Fruit fly (Drosophila melanogaster) whole organism, wandering third instar larva: Measurements from ENCODE around the gene wrd.

Experiments
- Abd-B ChIP-seq: fragments of >200 bp; optimal IDR thresholded peaks from 2 replicates; lab custom pipeline; 2017; ENCODE audit warnings: missing biosample characterization, missing genetic modification characterization
- CG32264 ChIP-seq: fragments of 200-800 bp; sonication (Bioruptor generic); optimal IDR thresholded peaks from 2 replicates; lab custom pipeline; 2016; ENCODE audit warnings: missing biosample characterization, missing genetic modification characterization
- CG9705 ChIP-seq: fragments of 200-800 bp; sonication (Bioruptor generic); optimal IDR thresholded peaks from 2 replicates; lab custom pipeline; 2018; ENCODE audit warnings: missing biosample characterization, mild to moderate bottlenecking, missing genetic modification characterization
- CrebA ChIP-seq: fragments of 200-800 bp; sonication (Bioruptor generic); optimal IDR thresholded peaks from 2 replicates; lab custom pipeline; 2016; ENCODE audit warnings: missing biosample characterization, mild to moderate bottlenecking, missing genetic modification characterization, borderline replicate concordance
- Dfd ChIP-seq: fragments of >200 bp; optimal IDR thresholded peaks from 2 replicates; lab custom pipeline; 2017; ENCODE audit warnings: missing biosample characterization, missing genetic modification characterization
- Dif ChIP-seq: fragments of 200-275, 200-300 bp; sonication (Bioruptor generic); optimal IDR thresholded peaks from 2 replicates; lab custom pipeline; 2018; ENCODE audit warnings: missing biosample characterization, missing genetic modification characterization; ENCODE audit not compliant: partially characterized antibody
- GATAd ChIP-seq: sonication (Bioruptor generic); optimal IDR thresholded peaks from 2 replicates; lab custom pipeline; 2016; ENCODE audit warnings: missing biosample characterization, missing genetic modification characterization
- HLH106 ChIP-seq: fragments of 200-800 bp; optimal IDR thresholded peaks from 3 replicates; lab custom pipeline; 2019; ENCODE audit warnings: missing biosample characterization, mild to moderate bottlenecking, missing genetic modification characterization, moderate library complexity
- Hnf4 ChIP-seq: fragments of 200-800 bp; sonication (Bioruptor generic); optimal IDR thresholded peaks from 2 replicates; lab custom pipeline; 2016; ENCODE audit warnings: missing biosample characterization, mild to moderate bottlenecking, missing genetic modification characterization
- Hr78 ChIP-seq: fragments of >200 bp; optimal IDR thresholded peaks from 2 replicates; lab custom pipeline; 2017; ENCODE audit warnings: missing biosample characterization, missing genetic modification characterization
- Hr83 ChIP-seq: fragments of 200-300 bp; sonication (Bioruptor generic); optimal IDR thresholded peaks from 2 replicates; lab custom pipeline; 2016; ENCODE audit warnings: missing biosample characterization, mild to moderate bottlenecking, missing genetic modification characterization, moderate library complexity; ENCODE audit not compliant: poor library complexity, severe bottlenecking
- Jra ChIP-seq: sonication (Bioruptor generic); optimal IDR thresholded peaks from 2 replicates; lab custom pipeline; 2016; ENCODE audit warnings: missing biosample characterization, missing genetic modification characterization
- Mio ChIP-seq: sonication (Bioruptor generic); optimal IDR thresholded peaks from 2 replicates; lab custom pipeline; 2016; ENCODE audit warnings: missing biosample characterization, missing genetic modification characterization
- Myc ChIP-seq: fragments of >200 bp; optimal IDR thresholded peaks from 2 replicates; lab custom pipeline; 2017
- N ChIP-seq: fragments of >200 bp; optimal IDR thresholded peaks from 2 replicates; lab custom pipeline; 2018; ENCODE audit warnings: missing biosample characterization, missing external identifiers, missing genetic modification characterization
- OdsH ChIP-seq: fragments of 200-800 bp; sonication (Bioruptor generic); optimal IDR thresholded peaks from 2 replicates; lab custom pipeline; 2016; ENCODE audit warnings: missing biosample characterization, mild to moderate bottlenecking, missing genetic modification characterization
- Rel ChIP-seq, 2 experiments: fragments of 200-800 bp; sonication (Bioruptor generic) in 1 of 2; optimal IDR thresholded peaks; 2 replicates in 1 of 2; 3 replicates in 1 of 2; lab custom pipeline; 2016 to 2019; ENCODE audit warnings: mild to moderate bottlenecking in 2 of 2, missing biosample characterization in 2 of 2, missing genetic modification characterization in 2 of 2, moderate library complexity in 1 of 2
- Sp1 ChIP-seq: fragments of 200-800 bp; sonication (Bioruptor generic); optimal IDR thresholded peaks from 3 replicates; lab custom pipeline; 2019; ENCODE audit warnings: missing biosample characterization, mild to moderate bottlenecking, missing genetic modification characterization, moderate library complexity
- Vsx2 ChIP-seq: fragments of 200-300, 225-300 bp; sonication (Bioruptor generic); optimal IDR thresholded peaks from 2 replicates; lab custom pipeline; 2018; ENCODE audit warnings: missing biosample characterization, missing genetic modification characterization; ENCODE audit not compliant: partially characterized antibody
- br ChIP-seq: fragments of 200-800 bp; sonication (Bioruptor generic); optimal IDR thresholded peaks from 2 replicates; lab custom pipeline; 2016; ENCODE audit warnings: missing biosample characterization, missing genetic modification characterization
- brk ChIP-seq: fragments of 200-800 bp; sonication (Bioruptor generic); optimal IDR thresholded peaks from 2 replicates; lab custom pipeline; 2016; ENCODE audit warnings: missing biosample characterization, mild to moderate bottlenecking, missing genetic modification characterization
- dl ChIP-seq, 2 experiments: fragments of 175-275, 200-275 bp in 1 of 2; fragments of 200-275 bp in 1 of 2; sonication (Bioruptor generic); optimal IDR thresholded peaks; lab custom pipeline; 2018; ENCODE audit warnings: mild to moderate bottlenecking in 2 of 2, missing biosample characterization in 2 of 2, missing genetic modification characterization in 2 of 2, moderate library complexity in 2 of 2; ENCODE audit not compliant: partially characterized antibody in 2 of 2, insufficient read depth in 1 of 2
- dmrt93B ChIP-seq: fragments of 200-800 bp; sonication (Bioruptor generic); optimal IDR thresholded peaks from 2 replicates; lab custom pipeline; 2018; ENCODE audit warnings: missing biosample characterization, mild to moderate bottlenecking, missing genetic modification characterization
- dsf ChIP-seq: sonication (Bioruptor generic); optimal IDR thresholded peaks from 2 replicates; lab custom pipeline; 2016; ENCODE audit warnings: missing biosample characterization, missing genetic modification characterization, borderline replicate concordance
- ey ChIP-seq: fragments of 200-800 bp; sonication (Bioruptor generic); optimal IDR thresholded peaks from 2 replicates; lab custom pipeline; 2016; ENCODE audit warnings: missing biosample characterization, missing genetic modification characterization
- foxo ChIP-seq, 2 experiments: fragments of 200-800 bp; sonication (Bioruptor generic); optimal IDR thresholded peaks; 2 replicates in 1 of 2; 3 replicates in 1 of 2; lab custom pipeline; 2016 to 2017; ENCODE audit warnings: missing biosample characterization in 2 of 2, missing genetic modification characterization in 2 of 2
- fru ChIP-seq: fragments of 200-800 bp; sonication (Bioruptor generic); optimal IDR thresholded peaks from 3 replicates; lab custom pipeline; 2016; ENCODE audit warnings: missing biosample characterization, mild to moderate bottlenecking, missing genetic modification characterization
- h ChIP-seq: fragments of 200-800 bp; sonication (Bioruptor generic); optimal IDR thresholded peaks from 3 replicates; lab custom pipeline; 2016; ENCODE audit warnings: missing biosample characterization, mild to moderate bottlenecking, missing genetic modification characterization
- jim ChIP-seq: fragments of 175-275, 200-325 bp; sonication (Bioruptor generic); optimal IDR thresholded peaks from 2 replicates; lab custom pipeline; 2016; ENCODE audit warnings: missing biosample characterization, mild to moderate bottlenecking, missing genetic modification characterization
- lola ChIP-seq: fragments of >200 bp; optimal IDR thresholded peaks from 2 replicates; lab custom pipeline; 2017; ENCODE audit warnings: missing biosample characterization, missing genetic modification characterization
- pan ChIP-seq: fragments of >200 bp; optimal IDR thresholded peaks from 2 replicates; lab custom pipeline; 2017
- psq ChIP-seq: fragments of 200-800 bp; sonication (Bioruptor generic); optimal IDR thresholded peaks from 3 replicates; lab custom pipeline; 2017; ENCODE audit warnings: missing biosample characterization, mild to moderate bottlenecking, missing genetic modification characterization, moderate library complexity
- rgr ChIP-seq: fragments of 200-800 bp; sonication (Bioruptor generic); optimal IDR thresholded peaks from 3 replicates; lab custom pipeline; 2016; ENCODE audit warnings: missing biosample characterization, mild to moderate bottlenecking, missing genetic modification characterization
- sage ChIP-seq: fragments of 200-800 bp; sonication (Bioruptor generic); optimal IDR thresholded peaks from 2 replicates; lab custom pipeline; 2016; ENCODE audit warnings: missing biosample characterization, mild to moderate bottlenecking, missing genetic modification characterization
- sv ChIP-seq: fragments of 200-800 bp; sonication (Bioruptor generic); optimal IDR thresholded peaks from 3 replicates; lab custom pipeline; 2016; ENCODE audit warnings: missing biosample characterization, missing genetic modification characterization
- tai ChIP-seq: sonication (Bioruptor generic); optimal IDR thresholded peaks from 2 replicates; lab custom pipeline; 2016; ENCODE audit warnings: missing biosample characterization, missing genetic modification characterization
- usp ChIP-seq: fragments of >200 bp; optimal IDR thresholded peaks from 2 replicates; lab custom pipeline; 2017; ENCODE audit warnings: missing biosample characterization, missing genetic modification characterization
- woc ChIP-seq: sonication (Bioruptor generic); optimal IDR thresholded peaks from 2 replicates; lab custom pipeline; 2016; ENCODE audit warnings: missing biosample characterization, mild to moderate bottlenecking, missing genetic modification characterization

The wrd gene

dm6 chr3R:18185385-18185784 is 17.8 kb downstream of the wrd start, which contains the start of the genes Arp5 and CG7208:
Arp5 (plus strand) TSS chr3R:18185498.
CG7208 (minus strand) TSS chr3R:18185715.
- TF ChIP-seq pan (lab: Kevin White, UChicago): no peak
- no peak for TF ChIP-seq dl (GFP tag; optimal IDR thresholded peaks at IDR 0.05; lab: Kevin White, UChicago; ENCODE audit: insufficient read depth in 1 of 2, partially characterized antibody in 2 of 2)
- no peak for TF ChIP-seq Mio (GFP tag; lab: Kevin White, UChicago)
- no peak for TF ChIP-seq N (GFP tag; lab: Kevin White, UChicago)
- peak in 1 of 2 experiments; percentile 77 for TF ChIP-seq foxo (GFP tag; optimal IDR thresholded peaks at IDR 0.05; lab: Kevin White, UChicago)
- TF ChIP-seq Hr78 (GFP tag; lab: Kevin White, UChicago): no peak
- TF ChIP-seq sv (GFP tag; lab: Kevin White, UChicago): peak; percentile 57
- no peak for TF ChIP-seq Myc
- TF ChIP-seq GATAd: peak; percentile 44
- TF ChIP-seq psq: peak; percentile 97
- TF ChIP-seq br (GFP tag; lab: Kevin White, UChicago): peak; percentile 56
- no peak for TF ChIP-seq CrebA (GFP tag; lab: Kevin White, UChicago)
- peak; percentile 70 for TF ChIP-seq HLH106 (tag; lab: Kevin White, UChicago)
- TF ChIP-seq Vsx2 (GFP tag; lab: Kevin White, UChicago): no peak
- TF ChIP-seq h (GFP tag; lab: Kevin White, UChicago): peak; percentile 92
- TF ChIP-seq sage (GFP tag; lab: Kevin White, UChicago): no peak
- TF ChIP-seq jim (GFP tag; lab: Kevin White, UChicago): no peak
- TF ChIP-seq Rel (GFP tag; optimal IDR thresholded peaks at IDR 0.05; lab: Kevin White, UChicago): no peak
- TF ChIP-seq Rel (tag; optimal IDR thresholded peaks at IDR 0.05; lab: Kevin White, UChicago): peak; percentile 24
- TF ChIP-seq Hnf4 (GFP tag; lab: Kevin White, UChicago): no peak
- TF ChIP-seq Jra (GFP tag; lab: Kevin White, UChicago): peak; percentile 65
- TF ChIP-seq OdsH (GFP tag; lab: Kevin White, UChicago): peak; percentile 76
- TF ChIP-seq rgr: peak; percentile 81
- no peak for TF ChIP-seq tai (GFP tag; lab: Kevin White, UChicago)
- TF ChIP-seq CG9705 (GFP tag; lab: Kevin White, UChicago): peak; percentile 47
- TF ChIP-seq usp (GFP tag; lab: Kevin White, UChicago): no peak
- no peak for TF ChIP-seq brk (GFP tag; lab: Kevin White, UChicago)
- no peak for TF ChIP-seq Dif (GFP tag; lab: Kevin White, UChicago)
- no peak for TF ChIP-seq Dfd (GFP tag; lab: Kevin White, UChicago)
- peak; percentile 74 for TF ChIP-seq ey (GFP tag; lab: Kevin White, UChicago)
- no peak for TF ChIP-seq Abd-B (GFP tag; lab: Kevin White, UChicago)
- peak; percentile 65 for TF ChIP-seq Sp1
- no peak for TF ChIP-seq woc (GFP tag; lab: Kevin White, UChicago)
- TF ChIP-seq Hr83: peak; percentile 3
- peak; percentile 50 for TF ChIP-seq dsf (GFP tag; lab: Kevin White, UChicago)
- no peak for TF ChIP-seq lola (GFP tag; lab: Kevin White, UChicago)
- no peak for TF ChIP-seq dmrt93B (GFP tag; lab: Kevin White, UChicago)
- TF ChIP-seq CG32264 (GFP tag; lab: Kevin White, UChicago): no peak
- TF ChIP-seq fru (GFP tag; lab: Kevin White, UChicago): peak; percentile 70

- TF ChIP-seq CrebA (GFP tag; lab: Kevin White, UChicago): no peak
- peak; percentile 47 for TF ChIP-seq Hr83
- TF ChIP-seq Vsx2 (GFP tag; lab: Kevin White, UChicago): no peak
- TF ChIP-seq Hr78 (GFP tag; lab: Kevin White, UChicago): no peak
- TF ChIP-seq Dif (GFP tag; lab: Kevin White, UChicago): no peak
- TF ChIP-seq psq: peak; percentile 90
- no peak for TF ChIP-seq lola (GFP tag; lab: Kevin White, UChicago)
- TF ChIP-seq CG32264 (GFP tag; lab: Kevin White, UChicago): peak; percentile 0
- peak in 1 of 2 experiments; percentile 88 for TF ChIP-seq foxo (GFP tag; optimal IDR thresholded peaks at IDR 0.05; lab: Kevin White, UChicago)
- TF ChIP-seq Myc: peak; percentile 73
- TF ChIP-seq h (GFP tag; lab: Kevin White, UChicago): peak; percentile 61
- TF ChIP-seq GATAd: peak; percentile 34
- no peak for TF ChIP-seq jim (GFP tag; lab: Kevin White, UChicago)
- peak; percentile 94 for TF ChIP-seq rgr
- TF ChIP-seq brk (GFP tag; lab: Kevin White, UChicago): no peak
- TF ChIP-seq tai (GFP tag; lab: Kevin White, UChicago): no peak
- no peak for TF ChIP-seq dl (GFP tag; optimal IDR thresholded peaks at IDR 0.05; lab: Kevin White, UChicago; ENCODE audit: insufficient read depth in 1 of 2, partially characterized antibody in 2 of 2)
- peak; percentile 79 for TF ChIP-seq fru (GFP tag; lab: Kevin White, UChicago)
- TF ChIP-seq Jra (GFP tag; lab: Kevin White, UChicago): no peak
- peak; percentile 73 for TF ChIP-seq ey (GFP tag; lab: Kevin White, UChicago)
- peak; percentile 76 for TF ChIP-seq CG9705 (GFP tag; lab: Kevin White, UChicago)
- no peak for TF ChIP-seq usp (GFP tag; lab: Kevin White, UChicago)
- peak; percentile 87 for TF ChIP-seq HLH106 (tag; lab: Kevin White, UChicago)
- TF ChIP-seq Abd-B (GFP tag; lab: Kevin White, UChicago): no peak
- TF ChIP-seq N (GFP tag; lab: Kevin White, UChicago): no peak
- TF ChIP-seq sv (GFP tag; lab: Kevin White, UChicago): peak; percentile 91
- TF ChIP-seq Mio (GFP tag; lab: Kevin White, UChicago): peak; percentile 28
- no peak for TF ChIP-seq Dfd (GFP tag; lab: Kevin White, UChicago)
- no peak for TF ChIP-seq Rel (GFP tag; optimal IDR thresholded peaks at IDR 0.05; lab: Kevin White, UChicago)
- TF ChIP-seq Rel (tag; optimal IDR thresholded peaks at IDR 0.05; lab: Kevin White, UChicago): peak; percentile 18
- no peak for TF ChIP-seq sage (GFP tag; lab: Kevin White, UChicago)
- TF ChIP-seq br (GFP tag; lab: Kevin White, UChicago): peak; percentile 67
- TF ChIP-seq Hnf4 (GFP tag; lab: Kevin White, UChicago): no peak
- TF ChIP-seq pan (lab: Kevin White, UChicago): no peak
- peak; percentile 82 for TF ChIP-seq OdsH (GFP tag; lab: Kevin White, UChicago)
- peak; percentile 65 for TF ChIP-seq dsf (GFP tag; lab: Kevin White, UChicago)
- TF ChIP-seq woc (GFP tag; lab: Kevin White, UChicago): peak; percentile 70
- TF ChIP-seq Sp1: peak; percentile 84
- TF ChIP-seq dmrt93B (GFP tag; lab: Kevin White, UChicago): peak; percentile 88
Measured at dm6 chr3R:18188702-18189125, 21.2 kb downstream of the wrd start, which contains the start of the genes CG12321 and MED17. CG12321 (minus strand) TSS chr3R:18188707. MED17 (plus strand) TSS chr3R:18189072.
